Worm (Caenorhabditis elegans): ENCODE measurements around the gene T21C12.4.

The T21C12.4 gene

DNA sequence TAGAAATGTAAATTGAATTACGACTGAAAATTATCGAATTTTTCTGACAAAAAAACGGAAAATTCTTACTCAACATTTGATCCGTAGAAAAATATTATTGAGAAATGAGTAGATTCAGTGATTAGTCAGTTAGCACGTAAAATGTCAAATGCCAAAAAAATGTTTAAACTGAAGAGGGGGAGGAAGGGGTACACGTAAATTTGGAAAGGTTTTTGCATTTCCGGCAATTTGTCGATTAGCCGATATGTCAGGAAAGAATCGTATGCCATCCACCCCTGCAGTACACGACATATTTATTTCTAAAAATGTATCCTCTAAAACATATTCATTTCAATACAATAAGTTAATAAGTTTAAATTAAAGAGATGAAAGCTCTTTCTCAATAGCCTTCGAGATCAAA, at the start of gene T21C12.4:
Gene T21C12.4 (minus strand): TSS at position 101 of the 400 bp plus-strand sequence.
- no peak for TF ChIP-seq ama-1 (optimal IDR thresholded peaks at IDR 0.05)
- no peak for TF ChIP-seq scrt-1 (GFP tag; IDR thresholded peaks at IDR 0.05)
- no peak for TF ChIP-seq B0310.2 (tag; optimal IDR thresholded peaks at IDR 0.05)
- no peak for TF ChIP-seq hmg-4 (GFP tag; optimal IDR thresholded peaks at IDR 0.05)
- no peak for TF ChIP-seq hnd-1 (tag; optimal IDR thresholded peaks at IDR 0.05)
- no peak for TF ChIP-seq aly-1 (tag; optimal IDR thresholded peaks at IDR 0.05)
- TF ChIP-seq tra-4 (tag; optimal IDR thresholded peaks at IDR 0.05): no peak
- no peak for TF ChIP-seq flt-1 (GFP tag; IDR thresholded peaks at IDR 0.05)
- no peak for TF ChIP-seq hmbx-1 (tag; optimal IDR thresholded peaks at IDR 0.05)
- TF ChIP-seq F13C5.2 (tag; optimal IDR thresholded peaks at IDR 0.05): no peak
- no peak for TF ChIP-seq tbx-37 (GFP tag; conservative IDR thresholded peaks at IDR 0.05)
- TF ChIP-seq ceh-36 (tag; optimal IDR thresholded peaks at IDR 0.05): no peak
- TF ChIP-seq tbx-11 (GFP tag; IDR thresholded peaks at IDR 0.05): no peak
- TF ChIP-seq ceh-13 (GFP tag; optimal IDR thresholded peaks at IDR 0.05): no peak
- TF ChIP-seq ets-7 (tag; optimal IDR thresholded peaks at IDR 0.05): no peak
- no peak for TF ChIP-seq sea-1 (GFP tag; conservative IDR thresholded peaks at IDR 0.05)
- no peak for TF ChIP-seq pes-1 (GFP tag; IDR thresholded peaks at IDR 0.05)

DNA sequence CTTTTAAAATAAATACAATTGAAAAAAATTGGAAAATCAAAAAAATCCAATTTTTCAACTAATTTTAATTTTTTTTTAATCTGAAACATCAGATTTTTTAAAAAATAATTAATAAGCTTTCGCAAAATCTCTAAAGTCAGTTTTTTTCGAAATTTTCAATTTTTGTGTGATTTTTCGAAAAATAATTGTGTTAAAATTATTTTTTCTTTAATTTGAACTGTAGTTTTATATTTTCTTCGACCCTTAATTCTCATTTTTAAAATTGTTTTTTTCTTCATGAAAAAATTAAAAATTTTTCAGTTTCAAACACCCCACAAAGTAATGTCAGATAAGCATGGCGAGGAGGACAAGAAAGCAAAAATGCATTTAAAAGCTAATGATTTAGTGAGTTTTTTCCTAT, 47.2 kb upstream of the T21C12.4 start, which contains the start of gene rabx-5:
Gene rabx-5 (plus strand): TSS at position 301 of the 400 bp plus-strand sequence.
- TF ChIP-seq hmg-4 (GFP tag; optimal IDR thresholded peaks at IDR 0.05) (no peak), aly-1 (tag; optimal IDR thresholded peaks at IDR 0.05) (no peak)

DNA sequence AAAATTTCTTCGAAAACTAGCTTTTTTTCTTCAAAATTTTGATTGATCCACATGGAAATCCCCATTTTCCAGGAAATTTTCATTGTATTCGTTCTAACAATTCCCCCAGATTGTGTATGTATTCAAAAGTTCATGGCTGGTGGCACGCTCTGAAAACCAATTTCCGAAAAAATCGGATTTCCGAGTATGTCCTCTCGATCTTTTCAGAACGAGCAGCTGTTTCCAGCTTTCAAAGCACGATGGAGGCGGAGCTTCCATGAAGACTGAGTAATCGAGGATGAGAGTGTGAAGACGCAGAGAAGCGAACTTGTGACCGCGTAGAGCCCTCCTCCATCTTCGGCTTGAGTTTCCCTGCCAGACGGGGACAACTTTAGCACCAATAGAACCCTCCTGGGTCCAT, 46.5 kb upstream of the T21C12.4 start:
- no peak for TF ChIP-seq aly-1 (tag; optimal IDR thresholded peaks at IDR 0.05)
- no peak for TF ChIP-seq hmg-4 (GFP tag; optimal IDR thresholded peaks at IDR 0.05)

DNA sequence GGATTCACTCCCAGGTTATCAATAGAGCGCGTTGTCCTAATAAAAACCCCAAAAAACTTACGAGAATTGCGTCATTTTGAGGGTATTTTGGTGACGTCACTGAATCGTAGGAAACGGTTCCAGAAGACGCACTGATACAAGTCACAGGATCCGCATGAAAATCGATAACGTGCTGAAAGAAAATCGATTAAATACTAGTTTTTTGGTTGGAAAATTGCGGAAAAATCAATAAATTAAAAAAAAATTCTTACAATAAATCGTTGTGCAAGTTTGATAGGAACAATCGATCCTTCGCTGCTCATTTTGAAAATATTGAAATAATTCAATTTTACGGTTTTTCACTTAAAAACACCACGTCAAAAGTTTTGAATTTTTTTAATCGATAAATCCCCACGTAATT, 45.4 kb upstream of the T21C12.4 start, which contains the start of gene Y39A1A.2:
Gene Y39A1A.2 (minus strand): TSS at position 319 of the 400 bp plus-strand sequence.
- TF ChIP-seq aly-1 (tag; optimal IDR thresholded peaks at IDR 0.05) (no peak), ets-7 (tag; optimal IDR thresholded peaks at IDR 0.05) (no peak), ceh-13 (GFP tag; optimal IDR thresholded peaks at IDR 0.05) (no peak)

DNA sequence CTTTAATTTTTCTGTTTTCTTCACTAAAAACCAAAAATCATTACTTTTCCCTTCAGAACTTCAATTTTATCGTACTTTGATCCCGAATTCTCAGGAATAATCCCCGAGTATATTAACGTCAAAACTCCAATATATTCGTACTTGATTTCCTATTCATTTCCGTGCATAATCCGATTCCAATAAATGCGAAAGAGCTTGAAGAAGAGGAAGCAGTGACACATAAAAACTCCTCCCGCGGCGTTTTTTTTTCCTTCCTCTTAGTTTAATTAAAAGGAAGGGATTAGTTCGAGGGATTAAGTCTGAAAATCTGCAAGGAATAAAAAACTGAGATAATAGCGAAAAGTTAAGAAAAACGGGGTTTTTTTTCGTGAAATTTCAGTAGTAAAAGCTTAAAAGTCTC, 43.1 kb upstream of the T21C12.4 start:
- TF ChIP-seq tra-4 (tag; optimal IDR thresholded peaks at IDR 0.05) (no peak), pes-1 (GFP tag; IDR thresholded peaks at IDR 0.05) (no peak), ets-7 (tag; optimal IDR thresholded peaks at IDR 0.05) (no peak), sea-1 (GFP tag; conservative IDR thresholded peaks at IDR 0.05) (no peak), ceh-36 (tag; optimal IDR thresholded peaks at IDR 0.05) (peak; percentile 59), ceh-13 (GFP tag; optimal IDR thresholded peaks at IDR 0.05) (no peak), hnd-1 (tag; optimal IDR thresholded peaks at IDR 0.05) (no peak)

DNA sequence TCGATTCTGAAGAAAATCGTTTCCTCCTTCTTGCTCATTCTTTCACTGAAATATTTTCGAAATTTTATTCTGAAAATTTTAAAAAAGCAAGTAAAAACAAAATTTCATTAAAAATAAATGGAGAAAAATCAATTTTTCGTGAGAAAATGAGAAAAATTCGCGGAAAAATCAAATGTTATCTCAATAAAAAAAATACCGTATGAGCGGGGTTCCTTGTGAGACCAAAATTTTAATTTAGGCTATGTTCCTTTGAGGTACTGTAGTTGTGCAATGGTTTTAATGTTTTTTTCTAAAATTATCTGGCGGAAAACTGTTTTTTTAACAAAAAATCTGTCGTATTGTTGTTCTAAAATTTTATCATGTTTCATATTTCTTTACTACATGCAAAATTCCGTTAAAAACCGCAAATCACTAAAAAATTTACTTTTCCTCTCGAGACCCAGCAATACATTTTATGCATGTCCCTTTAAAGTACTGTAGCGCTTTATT, 42.4 kb upstream of the T21C12.4 start, which contains the start of gene epg-6:
Gene epg-6 (minus strand): TSS at position 51 of the 489 bp plus-strand sequence.
- TF ChIP-seq ama-1 (optimal IDR thresholded peaks at IDR 0.05): no peak
- no peak for TF ChIP-seq tbx-11 (GFP tag; IDR thresholded peaks at IDR 0.05)
- no peak for TF ChIP-seq ets-7 (tag; optimal IDR thresholded peaks at IDR 0.05)
- no peak for TF ChIP-seq tbx-37 (GFP tag; conservative IDR thresholded peaks at IDR 0.05)
- TF ChIP-seq aly-1 (tag; optimal IDR thresholded peaks at IDR 0.05): no peak
- no peak for TF ChIP-seq hnd-1 (tag; optimal IDR thresholded peaks at IDR 0.05)
- TF ChIP-seq B0310.2 (tag; optimal IDR thresholded peaks at IDR 0.05): no peak

DNA sequence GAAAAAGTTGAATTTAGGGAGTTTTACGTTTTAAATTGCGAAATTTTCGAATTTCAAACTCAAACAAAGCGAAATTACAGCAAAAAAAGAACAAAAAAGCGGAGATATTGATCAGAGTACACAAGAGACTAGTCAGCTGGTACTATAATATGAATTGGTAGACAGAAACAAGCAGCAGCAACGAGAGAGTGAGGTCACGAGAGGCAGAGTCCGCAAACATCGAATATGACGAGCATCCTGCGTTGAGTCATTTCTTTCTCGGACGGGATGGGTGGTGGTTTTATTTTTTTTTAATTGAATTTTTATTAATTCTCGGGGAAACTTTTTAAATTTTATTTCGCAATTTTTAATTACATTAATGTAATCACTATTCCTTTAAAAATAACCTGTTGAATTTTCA, 41.9 kb upstream of the T21C12.4 start:
- no peak for TF ChIP-seq hnd-1 (tag; optimal IDR thresholded peaks at IDR 0.05)
- TF ChIP-seq F13C5.2 (tag; optimal IDR thresholded peaks at IDR 0.05): peak; percentile 58
- no peak for TF ChIP-seq hmbx-1 (tag; optimal IDR thresholded peaks at IDR 0.05)

DNA sequence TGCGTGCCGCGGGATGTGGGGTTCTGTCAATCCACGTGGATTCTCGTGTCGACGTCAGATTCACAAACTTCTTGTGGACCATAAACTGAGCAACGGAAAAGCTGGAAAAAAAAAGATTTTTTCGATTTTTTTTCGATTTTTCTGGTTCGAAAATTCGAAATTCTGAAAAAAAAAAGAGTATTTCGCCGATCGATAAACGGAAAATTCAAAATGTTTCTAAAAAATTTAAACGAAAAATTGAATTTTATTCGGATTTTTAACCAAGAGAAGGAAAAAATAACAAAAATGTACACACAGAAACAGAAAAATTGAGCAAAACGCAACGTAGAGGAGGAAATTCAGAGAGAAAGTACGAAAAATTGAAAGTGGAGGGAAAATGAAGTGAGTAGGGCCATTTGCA, 38.6 kb upstream of the T21C12.4 start, which contains the start of gene Y39A1A.3:
Gene Y39A1A.3 (minus strand): TSS at position 101 of the 400 bp plus-strand sequence.
- no peak for TF ChIP-seq scrt-1 (GFP tag; IDR thresholded peaks at IDR 0.05)
- no peak for TF ChIP-seq ceh-36 (tag; optimal IDR thresholded peaks at IDR 0.05)
- no peak for TF ChIP-seq hmbx-1 (tag; optimal IDR thresholded peaks at IDR 0.05)
- TF ChIP-seq ets-7 (tag; optimal IDR thresholded peaks at IDR 0.05): no peak
- TF ChIP-seq sea-1 (GFP tag; conservative IDR thresholded peaks at IDR 0.05): no peak
- TF ChIP-seq tbx-11 (GFP tag; IDR thresholded peaks at IDR 0.05): no peak
- no peak for TF ChIP-seq B0310.2 (tag; optimal IDR thresholded peaks at IDR 0.05)
- no peak for TF ChIP-seq ceh-13 (GFP tag; optimal IDR thresholded peaks at IDR 0.05)
- no peak for TF ChIP-seq hmg-4 (GFP tag; optimal IDR thresholded peaks at IDR 0.05)
- TF ChIP-seq tra-4 (tag; optimal IDR thresholded peaks at IDR 0.05): no peak
- no peak for TF ChIP-seq aly-1 (tag; optimal IDR thresholded peaks at IDR 0.05)
- no peak for TF ChIP-seq ama-1 (optimal IDR thresholded peaks at IDR 0.05)
- TF ChIP-seq F13C5.2 (tag; optimal IDR thresholded peaks at IDR 0.05): no peak
- TF ChIP-seq pes-1 (GFP tag; IDR thresholded peaks at IDR 0.05): no peak
- TF ChIP-seq flt-1 (GFP tag; IDR thresholded peaks at IDR 0.05): no peak
- TF ChIP-seq tbx-37 (GFP tag; conservative IDR thresholded peaks at IDR 0.05): no peak
- no peak for TF ChIP-seq hnd-1 (tag; optimal IDR thresholded peaks at IDR 0.05)

DNA sequence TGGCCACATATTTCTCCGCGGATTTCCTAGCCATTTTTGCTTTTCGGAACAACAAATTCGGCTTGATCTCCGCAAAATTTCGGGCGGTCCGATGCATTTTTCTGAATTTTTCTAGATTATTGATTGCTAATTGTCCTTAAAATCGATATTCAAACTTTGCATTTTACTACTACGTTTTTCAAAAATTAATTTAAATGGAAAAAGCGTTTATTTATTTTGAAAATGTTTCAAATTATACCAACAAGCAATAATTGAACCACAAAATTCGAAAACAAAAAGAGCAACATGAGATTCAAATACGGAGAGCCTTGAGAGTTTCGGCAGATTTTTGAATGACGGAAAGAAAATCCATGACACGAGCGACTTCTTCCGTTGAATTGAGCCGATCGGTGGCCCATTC, 37.3 kb upstream of the T21C12.4 start, which contains the start of gene Y45F3A.9:
Gene Y45F3A.9 (minus strand): TSS at position 101 of the 400 bp plus-strand sequence.
- TF ChIP-seq hmbx-1 (tag; optimal IDR thresholded peaks at IDR 0.05) (no peak), B0310.2 (tag; optimal IDR thresholded peaks at IDR 0.05) (no peak), sea-1 (GFP tag; conservative IDR thresholded peaks at IDR 0.05) (no peak), ceh-13 (GFP tag; optimal IDR thresholded peaks at IDR 0.05) (no peak), tra-4 (tag; optimal IDR thresholded peaks at IDR 0.05) (no peak), ceh-36 (tag; optimal IDR thresholded peaks at IDR 0.05) (no peak), ama-1 (optimal IDR thresholded peaks at IDR 0.05) (no peak), F13C5.2 (tag; optimal IDR thresholded peaks at IDR 0.05) (no peak), flt-1 (GFP tag; IDR thresholded peaks at IDR 0.05) (no peak), aly-1 (tag; optimal IDR thresholded peaks at IDR 0.05) (no peak), hnd-1 (tag; optimal IDR thresholded peaks at IDR 0.05) (no peak), tbx-37 (GFP tag; conservative IDR thresholded peaks at IDR 0.05) (no peak), pes-1 (GFP tag; IDR thresholded peaks at IDR 0.05) (no peak), tbx-11 (GFP tag; IDR thresholded peaks at IDR 0.05) (no peak), scrt-1 (GFP tag; IDR thresholded peaks at IDR 0.05) (no peak)

All from whole organism, early embryonic.